Fruit fly (Drosophila melanogaster): ENCODE measurements around the gene ttk.
A peak's percentile ranks its signal among the peaks of the same experiment; 100 is the strongest.

Gene ttk

DNA sequence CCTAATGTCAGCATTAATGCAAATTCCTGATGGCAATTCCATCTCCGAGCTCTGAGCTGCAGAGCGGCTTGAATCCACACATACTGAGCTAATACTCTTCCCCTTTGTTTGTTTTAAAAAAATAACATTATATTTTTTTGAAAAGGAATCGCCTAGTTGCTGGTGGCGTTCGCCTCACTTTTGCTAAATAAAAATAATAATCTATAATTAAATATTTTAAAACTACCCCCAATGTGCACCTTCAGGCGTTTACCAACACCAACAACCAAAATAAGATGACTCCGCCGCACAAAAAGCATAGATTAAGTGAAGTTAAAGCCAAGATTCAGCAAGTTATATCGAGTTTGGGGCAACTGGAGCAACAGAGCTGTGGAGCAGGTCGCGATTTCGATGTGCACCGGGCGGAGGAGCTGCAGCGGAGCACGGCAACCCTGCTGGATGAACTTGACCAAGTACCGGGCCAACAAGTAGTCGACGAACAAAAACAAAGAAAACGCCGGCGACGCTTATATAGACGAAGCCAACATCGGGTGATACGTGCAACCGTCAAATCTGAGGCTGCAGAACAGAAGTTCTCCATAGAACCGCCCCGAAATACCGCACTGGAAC lies 30.5 kb downstream of the ttk start, which contains the start of gene CG1896 (continued):
- TF ChIP-seq CG10654 (GFP tag; optimal IDR thresholded peaks at IDR 0.05) (peak; percentile 45), Usf (GFP tag; optimal IDR thresholded peaks at IDR 0.05) (no peak), CG31365 (tag; optimal IDR thresholded peaks at IDR 0.05) (no peak), tll (GFP tag; optimal IDR thresholded peaks at IDR 0.05) (no peak), H15 (GFP tag; IDR thresholded peaks at IDR 0.05) (peak; percentile 13; the same call in 1 of the 3 replicates), trem (tag; optimal IDR thresholded peaks at IDR 0.05) (peak; percentile 34), ems (GFP tag; optimal IDR thresholded peaks at IDR 0.05) (no peak), eyg (GFP tag; optimal IDR thresholded peaks at IDR 0.05) (no peak), CG12659 (GFP tag; optimal IDR thresholded peaks at IDR 0.05) (peak; percentile 48), tin (GFP tag; optimal IDR thresholded peaks at IDR 0.05) (peak; percentile 48), hbn (GFP tag; IDR thresholded peaks at IDR 0.05; ENCODE audit: partially characterized antibody) (no peak), sisA (GFP tag; IDR thresholded peaks at IDR 0.05) (peak; percentile 24; the same call in 1 of the 2 replicates), prd (optimal IDR thresholded peaks at IDR 0.05) (no peak), prd (GFP tag; IDR thresholded peaks at IDR 0.05) (peak; percentile 59; the same call in 2 of the 3 replicates), Doc3 (GFP tag; IDR thresholded peaks at IDR 0.05; ENCODE audit: partially characterized antibody) (no peak), CG10959 (GFP tag; IDR thresholded peaks at IDR 0.05) (no peak), bcd (GFP tag; optimal IDR thresholded peaks at IDR 0.05) (peak; percentile 7), CG4730 (GFP tag; IDR thresholded peaks at IDR 0.05) (no peak), CG13894 (tag; optimal IDR thresholded peaks at IDR 0.05) (no peak), Myb (GFP tag; optimal IDR thresholded peaks at IDR 0.05) (no peak), scrt (GFP tag; optimal IDR thresholded peaks at IDR 0.05) (peak; percentile 59), fd102C (GFP tag; optimal IDR thresholded peaks at IDR 0.05) (no peak), CG7786 (GFP tag; optimal IDR thresholded peaks at IDR 0.05) (no peak), CG5953 (GFP tag; IDR thresholded peaks at IDR 0.05) (no peak), Ssrp (tag; optimal IDR thresholded peaks at IDR 0.05) (peak; percentile 23), CG17385 (GFP tag; optimal IDR thresholded peaks at IDR 0.05) (peak; percentile 50), ase (GFP tag; IDR thresholded peaks at IDR 0.05) (no peak), Spps (tag; optimal IDR thresholded peaks at IDR 0.05) (peak; percentile 12), CG6254 (GFP tag; optimal IDR thresholded peaks at IDR 0.05) (peak; percentile 30), ewg (GFP tag; optimal IDR thresholded peaks at IDR 0.05) (peak; percentile 26), CG7357 (GFP tag; IDR thresholded peaks at IDR 0.05) (0 out of 3 replicates have a peak, but pooled peaks have one; percentile 30), CG2712 (tag; optimal IDR thresholded peaks at IDR 0.05) (peak; percentile 55), BtbVII (GFP tag; optimal IDR thresholded peaks at IDR 0.05) (no peak), Eip74EF (GFP tag; optimal IDR thresholded peaks at IDR 0.05) (no peak), jigr1 (GFP tag; IDR thresholded peaks at IDR 0.05) (no peak), cato (GFP tag; optimal IDR thresholded peaks at IDR 0.05; ENCODE audit: borderline replicate concordance) (no peak), lmd (GFP tag; IDR thresholded peaks at IDR 0.05) (no peak), psq (GFP tag; optimal IDR thresholded peaks at IDR 0.05) (no peak), pan (optimal IDR thresholded peaks at IDR 0.05) (no peak), pan (GFP tag; optimal IDR thresholded peaks at IDR 0.05 in 1 of 2, IDR thresholded peaks at IDR 0.05 in 1 of 2) (peak in 1 of 2 experiments; percentile 72), dmrt11E (tag; optimal IDR thresholded peaks at IDR 0.05) (peak; percentile 30), sens (GFP tag) (peak; percentile 77), bsh (GFP tag; optimal IDR thresholded peaks at IDR 0.05) (peak in 1 of 2 experiments; percentile 52), zen2 (GFP tag; IDR thresholded peaks at IDR 0.05; ENCODE audit: partially characterized antibody) (no peak), CG11247 (GFP tag; IDR thresholded peaks at IDR 0.05) (no peak), tna (GFP tag; IDR thresholded peaks at IDR 0.05; ENCODE audit: partially characterized antibody) (no peak), pzg (GFP tag; optimal IDR thresholded peaks at IDR 0.05) (peak; percentile 17), CG3163 (GFP tag; optimal IDR thresholded peaks at IDR 0.05) (no peak), Ets65A (GFP tag) (no peak), Sin3A (optimal IDR thresholded peaks at IDR 0.05) (no peak)

All from whole organism, embryonic.